Fruit fly (Drosophila melanogaster) Kc167 (cell line): ENCODE results near the gene CG33189.

Experiments
- Myc ChIP-seq: fragments of >200 bp; optimal IDR thresholded peaks from 2 replicates; lab custom pipeline; 2017; ENCODE audit warnings: missing external identifiers
- Sin3A ChIP-seq: fragments of >200 bp; optimal IDR thresholded peaks from 2 replicates; lab custom pipeline; 2018; ENCODE audit warnings: missing external identifiers
- h ChIP-seq: fragments of >200 bp; optimal IDR thresholded peaks from 3 replicates; lab custom pipeline; 2018; ENCODE audit warnings: missing external identifiers
- insv ChIP-seq: fragments of >200 bp; optimal IDR thresholded peaks from 3 replicates; lab custom pipeline; 2018; ENCODE audit warnings: missing external identifiers
- psq ChIP-seq: fragments of >200 bp; optimal IDR thresholded peaks from 2 replicates; lab custom pipeline; 2017; ENCODE audit warnings: missing external identifiers
- ttk ChIP-seq: sonication (Bioruptor generic); optimal IDR thresholded peaks from 2 replicates; lab custom pipeline; 2017; ENCODE audit warnings: missing external identifiers

Gene CG33189

dm6 chr3R:8811323-8811936 lies 30.8 kb upstream of the CG33189 start:
- TF ChIP-seq insv (lab: Kevin White, UChicago), result no peak
- no peak for TF ChIP-seq Sin3A (lab: Kevin White, UChicago)
- TF ChIP-seq Myc (lab: Kevin White, UChicago), result no peak
- TF ChIP-seq h (lab: Kevin White, UChicago), result no peak
- no peak for TF ChIP-seq ttk
- TF ChIP-seq psq (lab: Kevin White, UChicago), result no peak

- TF ChIP-seq ttk, result no peak
- TF ChIP-seq h (lab: Kevin White, UChicago), result no peak
These were observed 30.0 kb upstream of the CG33189 start for dm6 chr3R:8810397-8811184.

- TF ChIP-seq insv (lab: Kevin White, UChicago) (no peak), psq (lab: Kevin White, UChicago) (no peak), Sin3A (lab: Kevin White, UChicago) (no peak), Myc (lab: Kevin White, UChicago) (no peak), ttk (no peak), h (lab: Kevin White, UChicago) (no peak)
These were observed 29.1 kb upstream of the CG33189 start for dm6 chr3R:8809712-8810111.

dm6 chr3R:8808518-8808921 lies 27.9 kb upstream of the CG33189 start:
- TF ChIP-seq h (lab: Kevin White, UChicago) (no peak), Sin3A (lab: Kevin White, UChicago) (no peak), ttk (no peak), psq (lab: Kevin White, UChicago) (no peak), Myc (lab: Kevin White, UChicago) (no peak), insv (lab: Kevin White, UChicago) (no peak)

- TF ChIP-seq ttk (no peak), insv (lab: Kevin White, UChicago) (no peak), Myc (lab: Kevin White, UChicago) (no peak), h (lab: Kevin White, UChicago) (no peak), Sin3A (lab: Kevin White, UChicago) (no peak), psq (lab: Kevin White, UChicago) (no peak)
These were observed 27.4 kb upstream of the CG33189 start for dm6 chr3R:8807831-8808517.

- TF ChIP-seq Sin3A (lab: Kevin White, UChicago) (no peak), h (lab: Kevin White, UChicago) (no peak), psq (lab: Kevin White, UChicago) (no peak), insv (lab: Kevin White, UChicago) (no peak), Myc (lab: Kevin White, UChicago) (no peak), ttk (no peak)
These were observed 26.5 kb upstream of the CG33189 start for dm6 chr3R:8807048-8807447.

- TF ChIP-seq psq (lab: Kevin White, UChicago) (no peak), Sin3A (lab: Kevin White, UChicago) (no peak), ttk (no peak), h (lab: Kevin White, UChicago) (no peak), insv (lab: Kevin White, UChicago) (no peak), Myc (lab: Kevin White, UChicago) (no peak)
These were observed 26.0 kb upstream of the CG33189 start for dm6 chr3R:8806638-8807037.

- TF ChIP-seq Myc (lab: Kevin White, UChicago) (no peak), insv (lab: Kevin White, UChicago) (no peak), Sin3A (lab: Kevin White, UChicago) (no peak), h (lab: Kevin White, UChicago) (no peak), ttk (no peak), psq (lab: Kevin White, UChicago) (no peak)
These were observed 25.5 kb upstream of the CG33189 start, which contains the start of gene hng2 for dm6 chr3R:8806104-8806503. TSS of gene hng2 (plus strand) at chr3R:8806322.

dm6 chr3R:8805388-8805852 lies 24.8 kb upstream of the CG33189 start, which contains the start of gene CG9839:
TSS of gene CG9839 (minus strand) at chr3R:8805802.
- TF ChIP-seq Sin3A (lab: Kevin White, UChicago), result no peak
- TF ChIP-seq psq (lab: Kevin White, UChicago), result no peak
- TF ChIP-seq insv (lab: Kevin White, UChicago), result no peak
- no peak for TF ChIP-seq ttk
- TF ChIP-seq Myc (lab: Kevin White, UChicago), result no peak
- no peak for TF ChIP-seq h (lab: Kevin White, UChicago)

dm6 chr3R:8801126-8801762 lies 20.7 kb upstream of the CG33189 start, which contains the start of the genes Pif1A, Pif1B and CCT7:
TSS of gene Pif1A (minus strand) at chr3R:8801176.
TSS of gene Pif1B (minus strand) at chr3R:8801176.
TSS of gene CCT7 (plus strand) at chr3R:8801564.
- TF ChIP-seq Sin3A (lab: Kevin White, UChicago), result no peak
- TF ChIP-seq psq (lab: Kevin White, UChicago), result no peak
- TF ChIP-seq h (lab: Kevin White, UChicago), result no peak
- no peak for TF ChIP-seq Myc (lab: Kevin White, UChicago)
- no peak for TF ChIP-seq insv (lab: Kevin White, UChicago)
- no peak for TF ChIP-seq ttk

dm6 chr3R:8799866-8800265 lies 19.3 kb upstream of the CG33189 start:
- TF ChIP-seq Sin3A (lab: Kevin White, UChicago) (no peak), h (lab: Kevin White, UChicago) (no peak), insv (lab: Kevin White, UChicago) (no peak), Myc (lab: Kevin White, UChicago) (no peak), ttk (no peak), psq (lab: Kevin White, UChicago) (no peak)
